Worm (Caenorhabditis elegans) whole organism, midembryonic: ENCODE data around the gene R09H3.3.

Experiments
- T22C8.4 ChIP-seq: fragments of 200-800 bp; sonication (Bioruptor generic); IDR thresholded peaks from 2 replicates; pipeline ENCODE4 v1.3.6; 2022; ENCODE audit warnings: missing genetic modification characterization, missing compliant biosample characterization
- cog-1 ChIP-seq: sonication (generic microtip); optimal IDR thresholded peaks from 2 replicates; lab custom pipeline; 2016; ENCODE audit warnings: missing genetic modification characterization, missing compliant biosample characterization
- flt-1 ChIP-seq: fragments of 200-800 bp; sonication (Bioruptor generic); IDR thresholded peaks from 2 replicates; pipeline ENCODE4 v1.3.6; 2022; ENCODE audit warnings: missing genetic modification characterization, missing compliant biosample characterization
- klf-2 ChIP-seq: fragments of 200-800 bp; sonication (Bioruptor generic); conservative IDR thresholded peaks from 2 replicates; pipeline ENCODE4 v1.3.6; 2022; ENCODE audit warnings: missing genetic modification reagents, missing genetic modification characterization, missing compliant biosample characterization
- med-1 ChIP-seq: sonication (generic microtip); optimal IDR thresholded peaks from 2 replicates; lab custom pipeline; 2017; ENCODE audit warnings: missing genetic modification characterization, mild to moderate bottlenecking, missing compliant biosample characterization, antibody characterized with exemption, missing genetic modification reagents; ENCODE audit not compliant: insufficient read depth
- ref-1 ChIP-seq: fragments of 200-800 bp; sonication (Bioruptor generic); conservative IDR thresholded peaks from 2 replicates; pipeline ENCODE4 v1.3.6; 2022; ENCODE audit warnings: missing genetic modification reagents, missing genetic modification characterization, missing compliant biosample characterization
- tab-1 ChIP-seq: fragments of 200-800 bp; sonication (Bioruptor generic); IDR thresholded peaks from 2 replicates; pipeline ENCODE4 v1.3.6; 2022; ENCODE audit warnings: missing genetic modification characterization, missing compliant biosample characterization
- ztf-23 ChIP-seq: fragments of 200-800 bp; sonication (Bioruptor generic); IDR thresholded peaks from 2 replicates; pipeline ENCODE4 v1.3.6; 2022; ENCODE audit warnings: missing genetic modification reagents, missing genetic modification characterization, missing compliant biosample characterization
- ztf-29 ChIP-seq: fragments of 200-800 bp; sonication (Bioruptor generic); IDR thresholded peaks from 2 replicates; pipeline ENCODE4 v1.3.6; 2022; ENCODE audit warnings: missing genetic modification reagents, missing genetic modification characterization, missing compliant biosample characterization

Gene R09H3.3

DNA sequence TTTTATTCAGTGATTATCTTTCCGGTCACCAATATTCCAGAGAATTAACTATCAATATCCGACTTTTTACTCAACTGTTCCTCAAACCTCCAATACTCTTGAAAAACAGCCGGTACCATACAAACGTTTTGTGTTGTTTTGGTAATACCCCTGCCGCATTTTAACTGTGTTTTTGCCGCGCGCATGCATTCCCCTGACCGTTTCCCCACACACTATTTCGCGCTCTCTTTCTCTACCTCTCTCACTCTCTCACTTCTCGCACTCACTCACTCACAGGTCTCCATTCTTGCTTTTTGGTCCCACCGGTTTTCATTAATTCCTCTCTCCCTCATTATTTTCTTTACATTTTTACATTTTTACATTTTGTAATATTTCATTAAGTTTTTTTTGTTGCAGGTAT lies 13.9 kb upstream of the R09H3.3 start, which contains the start of gene meg-4:
Gene meg-4, plus strand, starts transcription at position 397 of the 400 bp plus-strand sequence.
- TF ChIP-seq klf-2 (GFP tag; lab: Robert Waterston, UW) (no peak), med-1 (GFP tag; lab: Kevin White, UChicago) (no peak), ref-1 (no peak), T22C8.4 (GFP tag; lab: Robert Waterston, UW) (no peak), flt-1 (GFP tag; lab: Robert Waterston, UW) (no peak), tab-1 (GFP tag; lab: Robert Waterston, UW) (no peak), ztf-29 (GFP tag; lab: Robert Waterston, UW) (no peak)

DNA sequence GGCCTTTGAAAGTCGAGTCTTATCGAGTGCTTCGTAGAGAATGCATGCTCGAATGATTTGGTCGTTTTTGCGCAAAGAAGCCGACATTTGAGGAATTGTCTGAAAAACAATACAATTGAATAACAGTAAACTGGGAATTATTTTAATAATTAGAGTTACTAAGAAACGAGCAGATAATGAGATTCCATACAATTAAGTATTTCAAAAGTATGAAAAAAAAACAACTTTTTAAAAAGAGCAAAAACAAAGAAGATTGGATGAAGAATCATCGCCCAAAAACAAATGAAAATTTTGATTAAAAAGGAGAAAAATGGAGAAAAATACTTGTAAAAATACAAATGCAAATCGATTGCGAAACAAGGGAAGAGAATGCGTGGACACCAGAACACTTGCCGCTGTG lies 9.4 kb upstream of the R09H3.3 start, which contains the start of gene fbxa-170:
Gene fbxa-170, minus strand, starts transcription at position 101 of the 400 bp plus-strand sequence.
- TF ChIP-seq flt-1 (GFP tag; lab: Robert Waterston, UW) (no peak), ztf-29 (GFP tag; lab: Robert Waterston, UW) (no peak), ref-1 (no peak)

DNA sequence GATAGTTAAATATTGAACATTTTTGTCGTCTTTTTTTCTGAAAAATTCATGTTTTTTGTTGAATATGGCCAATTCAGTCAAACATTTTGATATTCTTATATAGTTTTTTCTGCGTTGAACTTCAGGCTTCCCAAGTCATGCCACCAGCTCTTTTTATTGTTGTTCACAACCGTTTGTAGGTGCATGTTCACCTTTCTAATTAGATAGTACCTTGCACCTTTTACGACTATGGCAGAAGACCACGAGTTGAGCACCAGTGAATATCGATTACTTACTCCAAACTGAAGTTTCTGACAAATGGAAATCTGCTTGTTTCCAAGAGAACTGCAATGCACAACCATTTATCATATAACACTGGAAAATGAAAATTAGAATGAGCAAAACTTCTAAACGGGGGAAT lies 7.2 kb upstream of the R09H3.3 start:
- TF ChIP-seq ztf-29 (GFP tag; lab: Robert Waterston, UW) (no peak), med-1 (GFP tag; lab: Kevin White, UChicago) (no peak), klf-2 (GFP tag; lab: Robert Waterston, UW) (no peak)

DNA sequence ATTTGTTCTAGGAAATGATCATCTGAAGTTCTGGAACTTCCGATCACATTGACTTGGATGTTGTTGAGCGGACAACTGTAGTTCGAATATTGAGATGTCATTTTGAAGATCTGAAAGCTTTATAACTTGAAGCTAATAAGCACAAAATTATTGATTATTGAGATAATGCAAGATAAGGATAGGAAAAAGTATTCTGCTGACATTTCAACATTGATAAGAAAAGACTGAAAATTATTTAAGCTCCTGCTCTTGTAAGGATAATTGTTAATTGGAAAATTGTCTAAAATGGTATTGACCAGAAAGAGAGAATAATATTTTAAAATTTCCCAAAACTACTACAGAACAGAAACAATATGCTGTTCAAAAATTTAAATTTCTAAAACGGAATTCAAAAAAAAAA lies 5.4 kb upstream of the R09H3.3 start, which contains the start of gene tbx-31:
Gene tbx-31, minus strand, starts transcription at position 101 of the 400 bp plus-strand sequence.
- TF ChIP-seq klf-2 (GFP tag; lab: Robert Waterston, UW), result no peak

DNA sequence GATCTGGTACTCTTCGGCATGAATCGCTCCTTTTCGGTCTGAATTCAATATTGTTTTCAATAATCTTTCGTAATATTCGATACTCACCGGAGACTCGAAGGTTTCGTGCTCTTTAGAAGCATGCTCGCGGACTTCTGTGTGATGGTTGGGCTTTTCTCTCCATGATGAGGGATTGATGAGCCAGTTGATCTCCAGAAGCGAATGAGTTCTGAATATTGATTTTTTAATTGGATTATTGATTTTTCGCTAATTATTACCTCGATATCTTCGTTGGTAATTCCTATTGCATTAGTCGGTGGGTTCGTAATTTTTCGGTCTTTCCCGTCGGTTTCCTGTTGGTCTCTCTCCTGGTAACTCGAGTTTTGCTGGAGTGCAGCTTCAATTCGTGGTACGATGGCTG lies 1.6 kb downstream of the R09H3.3 start:
- TF ChIP-seq T22C8.4 (GFP tag; lab: Robert Waterston, UW), result no peak
- TF ChIP-seq ztf-23, result no peak
- TF ChIP-seq ztf-29 (GFP tag; lab: Robert Waterston, UW), result no peak
- no peak for TF ChIP-seq cog-1
- no peak for TF ChIP-seq tab-1 (GFP tag; lab: Robert Waterston, UW)
- TF ChIP-seq ref-1, result no peak
- TF ChIP-seq flt-1 (GFP tag; lab: Robert Waterston, UW), result no peak
- TF ChIP-seq med-1 (GFP tag; lab: Kevin White, UChicago), result no peak
- TF ChIP-seq klf-2 (GFP tag; lab: Robert Waterston, UW), result no peak

DNA sequence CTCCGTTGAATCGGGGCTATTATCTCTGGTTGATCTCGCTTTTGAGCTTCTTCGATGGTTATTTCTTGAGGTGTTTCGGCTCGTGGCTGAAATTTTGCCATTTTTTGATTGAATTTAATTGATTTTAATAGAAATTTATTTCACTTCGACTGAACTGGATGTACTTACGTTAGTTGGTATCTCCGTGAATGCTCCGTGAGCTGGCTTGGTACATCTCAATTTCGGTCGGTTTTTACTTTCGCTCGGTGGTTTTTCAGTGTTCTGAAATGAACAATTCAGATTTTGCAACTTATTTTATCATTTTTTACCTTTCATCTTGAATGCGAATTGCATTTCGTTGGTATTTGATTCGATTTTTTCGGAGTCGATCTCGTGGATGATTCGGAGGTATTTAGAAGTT lies 3.7 kb downstream of the R09H3.3 start, which contains the start of gene R09H3.2:
Gene R09H3.2, minus strand, starts transcription at position 101 of the 400 bp plus-strand sequence.
- TF ChIP-seq ztf-23 (no peak), T22C8.4 (GFP tag; lab: Robert Waterston, UW) (no peak), ztf-29 (GFP tag; lab: Robert Waterston, UW) (no peak), med-1 (GFP tag; lab: Kevin White, UChicago) (no peak), ref-1 (no peak), flt-1 (GFP tag; lab: Robert Waterston, UW) (no peak), klf-2 (GFP tag; lab: Robert Waterston, UW) (no peak), tab-1 (GFP tag; lab: Robert Waterston, UW) (no peak), cog-1 (no peak)

DNA sequence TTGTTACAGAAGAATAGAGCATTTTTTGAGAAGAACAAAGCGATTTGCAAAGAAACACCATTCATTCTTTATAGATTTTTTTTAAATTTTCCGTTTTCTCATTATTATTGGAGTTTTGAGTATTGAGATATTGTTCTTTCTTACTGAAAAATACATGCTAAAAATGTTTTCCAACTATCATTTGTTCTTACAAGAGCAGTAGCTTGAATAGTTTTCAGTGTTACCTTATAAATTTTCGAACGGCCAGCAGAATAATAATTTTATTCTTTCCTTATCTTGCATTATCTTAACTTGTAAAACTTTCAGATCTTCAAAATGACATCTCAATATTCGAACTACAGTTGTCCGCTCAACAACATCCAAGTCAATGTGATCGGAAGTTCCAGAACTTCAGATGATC lies 13.4 kb downstream of the R09H3.3 start, which contains the start of gene tbx-32:
Gene tbx-32, plus strand, starts transcription at position 301 of the 400 bp plus-strand sequence.
- TF ChIP-seq flt-1 (GFP tag; lab: Robert Waterston, UW) (no peak), med-1 (GFP tag; lab: Kevin White, UChicago) (no peak), ref-1 (no peak), tab-1 (GFP tag; lab: Robert Waterston, UW) (no peak), ztf-29 (GFP tag; lab: Robert Waterston, UW) (no peak), T22C8.4 (GFP tag; lab: Robert Waterston, UW) (no peak), cog-1 (no peak), klf-2 (GFP tag; lab: Robert Waterston, UW) (no peak), ztf-23 (no peak)

DNA sequence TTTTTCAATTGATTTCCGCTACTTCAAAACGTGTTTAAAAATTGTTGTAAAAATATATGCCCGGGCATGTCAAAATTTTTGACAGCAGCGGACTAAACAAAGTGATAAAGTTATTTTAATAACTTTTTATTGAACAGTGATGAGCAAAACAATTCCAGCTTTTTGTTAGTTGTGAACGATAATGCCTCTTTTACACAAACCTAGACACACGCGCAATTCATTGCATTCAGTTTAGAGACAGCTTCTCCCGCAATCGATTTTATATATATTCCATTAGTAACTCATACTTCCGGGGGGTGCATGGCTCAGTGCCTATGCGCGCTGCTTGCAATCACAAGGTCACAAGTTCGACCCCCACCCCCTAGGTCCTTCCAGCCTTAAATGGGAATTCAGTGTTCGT lies 14.5 kb downstream of the R09H3.3 start, which contains the start of gene ZK380.6:
Gene ZK380.6, plus strand, starts transcription at position 301 of the 400 bp plus-strand sequence.
- no peak for TF ChIP-seq flt-1 (GFP tag; lab: Robert Waterston, UW)
- TF ChIP-seq ztf-23, result 0 out of 2 replicates have a peak, but pooled peaks have one; percentile 53
- TF ChIP-seq ztf-29 (GFP tag; lab: Robert Waterston, UW), result 0 out of 2 replicates have a peak, but pooled peaks have one; percentile 26

DNA sequence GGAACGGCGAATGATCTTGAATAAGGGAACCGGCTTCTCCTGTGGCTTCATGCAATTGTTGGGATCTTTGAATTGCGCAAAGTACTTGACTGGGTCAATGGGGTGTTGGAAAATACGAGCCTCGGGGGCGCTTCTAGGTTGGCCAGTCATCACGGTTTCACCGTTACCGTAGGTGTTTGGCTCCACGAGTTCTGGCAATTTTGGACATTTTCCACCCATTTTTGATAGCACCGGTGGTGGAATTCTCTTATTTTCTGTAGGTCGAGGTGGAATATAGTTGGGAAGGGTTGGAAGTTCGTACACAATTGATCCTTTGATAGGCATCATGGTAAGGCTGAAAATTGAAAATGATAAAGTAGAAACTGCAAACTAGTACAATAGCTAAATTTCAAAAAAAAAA lies 17.0 kb downstream of the R09H3.3 start, which contains the start of gene ZK380.4:
Gene ZK380.4, minus strand, starts transcription at position 327 of the 400 bp plus-strand sequence.
- TF ChIP-seq klf-2 (GFP tag; lab: Robert Waterston, UW), result no peak
- no peak for TF ChIP-seq med-1 (GFP tag; lab: Kevin White, UChicago)
- no peak for TF ChIP-seq ztf-23
- no peak for TF ChIP-seq tab-1 (GFP tag; lab: Robert Waterston, UW)
- no peak for TF ChIP-seq flt-1 (GFP tag; lab: Robert Waterston, UW)
- no peak for TF ChIP-seq ref-1
- no peak for TF ChIP-seq T22C8.4 (GFP tag; lab: Robert Waterston, UW)
- TF ChIP-seq cog-1, result no peak
- TF ChIP-seq ztf-29 (GFP tag; lab: Robert Waterston, UW), result no peak

DNA sequence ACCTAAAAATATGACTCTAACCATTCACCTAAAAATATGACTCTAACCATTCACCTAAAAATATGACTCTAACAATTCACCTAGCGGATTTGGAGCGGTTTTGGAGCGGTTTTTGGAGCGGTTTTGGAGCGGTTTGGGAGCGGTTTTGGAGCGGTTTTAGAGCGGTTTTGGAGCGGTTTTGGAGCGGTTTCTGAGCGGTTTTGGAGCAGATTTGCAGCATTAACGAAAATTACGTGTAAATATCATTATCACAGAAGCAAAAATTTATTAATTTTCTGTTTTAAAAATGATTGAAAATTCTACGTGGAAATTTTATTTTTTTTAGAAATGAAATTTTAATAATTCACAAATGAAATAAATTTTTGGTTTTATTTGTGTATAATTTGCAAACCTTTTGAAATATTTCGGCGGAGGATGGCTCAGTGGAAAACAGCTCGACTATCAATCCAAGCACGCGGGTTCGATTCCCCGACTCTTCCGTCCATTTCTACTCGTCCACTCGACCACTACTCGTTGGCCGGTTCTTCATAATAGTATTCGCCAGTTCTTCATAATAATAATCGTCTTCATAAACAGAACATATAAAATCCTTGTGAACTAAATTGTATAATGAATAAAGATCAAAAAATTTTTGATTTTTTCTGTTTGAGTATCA lies 25.1 kb downstream of the R09H3.3 start:
- TF ChIP-seq cog-1 (no peak), tab-1 (GFP tag; lab: Robert Waterston, UW) (no peak), ztf-23 (no peak), T22C8.4 (GFP tag; lab: Robert Waterston, UW) (no peak), flt-1 (GFP tag; lab: Robert Waterston, UW) (no peak), ref-1 (no peak), med-1 (GFP tag; lab: Kevin White, UChicago) (no peak), klf-2 (GFP tag; lab: Robert Waterston, UW) (no peak), ztf-29 (GFP tag; lab: Robert Waterston, UW) (no peak)
